Fruit fly (Drosophila melanogaster) whole organism, embryonic: ENCODE data around the gene CG11679.

Experiments used
- Atf3 ChIP-seq: fragments of 200-800 bp; sonication (Bioruptor generic); optimal IDR thresholded peaks from 3 replicates; lab custom pipeline; 2016; ENCODE audit warnings: missing biosample characterization, missing genetic modification characterization
- CG12071 ChIP-seq: fragments of 200-800 bp; sonication (Bioruptor generic); optimal IDR thresholded peaks from 3 replicates; lab custom pipeline; 2018; ENCODE audit warnings: missing biosample characterization, mild to moderate bottlenecking, missing genetic modification characterization
- CG12236 ChIP-seq: fragments of 200-800 bp; sonication (Bioruptor generic); optimal IDR thresholded peaks from 2 replicates; lab custom pipeline; 2016; ENCODE audit warnings: missing biosample characterization, missing genetic modification characterization
- CG12659 ChIP-seq: fragments of 200-800 bp; sonication (Bioruptor generic); optimal IDR thresholded peaks from 3 replicates; lab custom pipeline; 2017; ENCODE audit warnings: mild to moderate bottlenecking, missing biosample characterization, missing genetic modification reagents, missing genetic modification characterization
- CG12769 ChIP-seq: fragments of 200-800 bp; sonication (Bioruptor generic); optimal IDR thresholded peaks from 2 replicates; lab custom pipeline; 2019; ENCODE audit warnings: missing biosample characterization, mild to moderate bottlenecking, missing genetic modification characterization, moderate library complexity
- CG14441 ChIP-seq: fragments of 200-800 bp; sonication (Bioruptor generic); IDR thresholded peaks from 2 replicates; pipeline ENCODE4 v1.3.6; 2022; ENCODE audit warnings: missing biosample characterization, missing genetic modification characterization
- CG14667 ChIP-seq: fragments of 200-800 bp; sonication (Bioruptor generic); IDR thresholded peaks from 2 replicates; pipeline ENCODE4 v1.3.6; 2022; ENCODE audit warnings: missing biosample characterization, missing genetic modification characterization
- CG16863 ChIP-seq: fragments of 200-800 bp; sonication (Bioruptor generic); optimal IDR thresholded peaks from 3 replicates; lab custom pipeline; 2016; ENCODE audit warnings: missing biosample characterization, missing genetic modification characterization
- CG17802 ChIP-seq: fragments of 200-800 bp; sonication (Bioruptor generic); optimal IDR thresholded peaks from 2 replicates; lab custom pipeline; 2018; ENCODE audit warnings: missing biosample characterization, mild to moderate bottlenecking, missing genetic modification characterization, moderate library complexity
- CG32532 ChIP-seq: fragments of 200-800 bp; sonication (Bioruptor generic); IDR thresholded peaks from 2 replicates; pipeline ENCODE4 v1.3.6; 2022; ENCODE audit warnings: missing biosample characterization, missing genetic modification characterization
- CG3407 ChIP-seq: fragments of 200-800 bp; sonication (Bioruptor generic); optimal IDR thresholded peaks from 2 replicates; lab custom pipeline; 2018; ENCODE audit warnings: missing biosample characterization, mild to moderate bottlenecking, missing genetic modification characterization
- CG4282 ChIP-seq: fragments of 200-800 bp; sonication (Bioruptor generic); optimal IDR thresholded peaks from 2 replicates; lab custom pipeline; 2016; ENCODE audit warnings: missing biosample characterization, missing genetic modification characterization
- CG4360 ChIP-seq: fragments of 200-800 bp; sonication (Bioruptor generic); IDR thresholded peaks from 2 replicates; pipeline ENCODE4 v1.3.6; 2022; ENCODE audit warnings: missing biosample characterization, missing genetic modification characterization
- CG5953 ChIP-seq: fragments of 200-800 bp; sonication (Bioruptor generic); IDR thresholded peaks from 2 replicates; pipeline ENCODE4 v1.3.6; 2022; ENCODE audit warnings: missing biosample characterization, missing genetic modification characterization
- CG6654 ChIP-seq: fragments of 200-800 bp; sonication (Bioruptor generic); optimal IDR thresholded peaks from 2 replicates; lab custom pipeline; 2017; ENCODE audit warnings: missing biosample characterization, mild to moderate bottlenecking, missing genetic modification characterization
- CG6854 ChIP-seq: fragments of 200-800 bp; sonication (Bioruptor generic); optimal IDR thresholded peaks from 3 replicates; lab custom pipeline; 2017; ENCODE audit warnings: missing biosample characterization, mild to moderate bottlenecking, missing genetic modification characterization
- CG8089 ChIP-seq: fragments of 200-800 bp; sonication (Bioruptor generic); optimal IDR thresholded peaks from 3 replicates; lab custom pipeline; 2016; ENCODE audit warnings: missing biosample characterization, missing genetic modification characterization
- CG8388 ChIP-seq: fragments of 200-800 bp; sonication (Bioruptor generic); optimal IDR thresholded peaks from 2 replicates; lab custom pipeline; 2019; ENCODE audit warnings: missing biosample characterization, mild to moderate bottlenecking, missing genetic modification characterization, moderate library complexity
- CG9727 ChIP-seq: fragments of 200-800 bp; sonication (Bioruptor generic); optimal IDR thresholded peaks from 3 replicates; lab custom pipeline; 2017; ENCODE audit warnings: missing biosample characterization, mild to moderate bottlenecking, missing genetic modification characterization
- Camta ChIP-seq: fragments of 200-800 bp; sonication (Bioruptor generic); optimal IDR thresholded peaks from 2 replicates; lab custom pipeline; 2016; ENCODE audit warnings: missing biosample characterization, missing genetic modification characterization
- CoRest ChIP-seq: fragments of 200-800 bp; sonication (Bioruptor generic); optimal IDR thresholded peaks from 3 replicates; lab custom pipeline; 2018; ENCODE audit warnings: missing biosample characterization, mild to moderate bottlenecking, missing genetic modification characterization, moderate library complexity
- E2f1 ChIP-seq: fragments of 200-800 bp; sonication (Bioruptor generic); IDR thresholded peaks from 2 replicates; pipeline ENCODE4 v1.3.6; 2022; ENCODE audit warnings: missing biosample characterization, missing genetic modification characterization
- E2f2 ChIP-seq: fragments of 200-800 bp; sonication (Bioruptor generic); IDR thresholded peaks from 2 replicates; pipeline ENCODE4 v1.3.6; 2022; ENCODE audit warnings: missing biosample characterization, missing genetic modification characterization
- ERR ChIP-seq: fragments of 200-800 bp; sonication (Bioruptor generic); optimal IDR thresholded peaks from 2 replicates; lab custom pipeline; 2016; ENCODE audit warnings: missing biosample characterization, missing genetic modification characterization
- Fer1 ChIP-seq: fragments of 200-800 bp; sonication (Bioruptor generic); optimal IDR thresholded peaks from 2 replicates; lab custom pipeline; 2017; ENCODE audit warnings: missing biosample characterization, mild to moderate bottlenecking, missing genetic modification characterization
- Fer3 ChIP-seq: fragments of 200-800 bp; sonication (Bioruptor generic); optimal IDR thresholded peaks from 2 replicates; lab custom pipeline; 2018; ENCODE audit warnings: missing biosample characterization, mild to moderate bottlenecking, missing genetic modification characterization, moderate library complexity
- HLHmδ ChIP-seq: fragments of 200-800 bp; sonication (Bioruptor generic); optimal IDR thresholded peaks from 2 replicates; lab custom pipeline; 2018; ENCODE audit warnings: missing biosample characterization, mild to moderate bottlenecking, missing genetic modification characterization, moderate library complexity
- Hand ChIP-seq: fragments of 200-800 bp; sonication (Bioruptor generic); optimal IDR thresholded peaks from 2 replicates; lab custom pipeline; 2017; ENCODE audit warnings: mild to moderate bottlenecking, missing biosample characterization, missing genetic modification reagents, missing genetic modification characterization
- HmgD ChIP-seq: fragments of 200-800 bp; sonication (Bioruptor generic); optimal IDR thresholded peaks from 3 replicates; lab custom pipeline; 2016; ENCODE audit warnings: missing biosample characterization, missing genetic modification characterization
- Hmr ChIP-seq: fragments of 200-800 bp; sonication (Bioruptor generic); optimal IDR thresholded peaks from 3 replicates; lab custom pipeline; 2017; ENCODE audit warnings: mild to moderate bottlenecking, missing biosample characterization, missing genetic modification reagents, missing genetic modification characterization
- Hr39 ChIP-seq: fragments of >200 bp; optimal IDR thresholded peaks from 2 replicates; lab custom pipeline; 2017
- Lhr ChIP-seq: fragments of 200-800 bp; sonication (Bioruptor generic); optimal IDR thresholded peaks from 3 replicates; lab custom pipeline; 2017; ENCODE audit warnings: mild to moderate bottlenecking, missing biosample characterization, missing genetic modification reagents, missing genetic modification characterization
- Med ChIP-seq: fragments of 200-800 bp; sonication (Bioruptor generic); peaks from one replicate; lab custom pipeline; 2016; ENCODE audit warnings: missing biosample characterization, missing genetic modification characterization, mild to moderate bottlenecking, inconsistent platforms, moderate library complexity
- ap ChIP-seq: fragments of 200-800 bp; sonication (Bioruptor generic); IDR thresholded peaks from 2 replicates; pipeline ENCODE4 v1.3.6; 2022; ENCODE audit warnings: missing biosample characterization, missing genetic modification characterization
- ara ChIP-seq: fragments of 200-800 bp; sonication (Bioruptor generic); IDR thresholded peaks from 2 replicates; pipeline ENCODE4 v1.3.6; 2022; ENCODE audit warnings: missing biosample characterization, missing genetic modification characterization
- en ChIP-seq: fragments of 200-800 bp; sonication (Bioruptor generic); optimal IDR thresholded peaks from 2 replicates; lab custom pipeline; 2016; ENCODE audit warnings: missing biosample characterization, missing genetic modification characterization
- eve ChIP-seq, 2 experiments: fragments of >200 bp; optimal IDR thresholded peaks; 2 replicates each; lab custom pipeline; 2017; ENCODE audit warnings: missing biosample characterization in 2 of 2, missing genetic modification characterization in 2 of 2
- fd3F ChIP-seq: fragments of 200-800 bp; sonication (Bioruptor generic); optimal IDR thresholded peaks from 2 replicates; lab custom pipeline; 2018; ENCODE audit warnings: missing biosample characterization, mild to moderate bottlenecking, missing genetic modification characterization, moderate library complexity
- gfzf ChIP-seq: fragments of 200-800 bp; sonication (Bioruptor generic); optimal IDR thresholded peaks from 2 replicates; lab custom pipeline; 2016; ENCODE audit warnings: missing biosample characterization, mild to moderate bottlenecking, missing genetic modification characterization, moderate library complexity
- gro ChIP-seq: fragments of 200-800 bp; sonication (Bioruptor generic); optimal IDR thresholded peaks from 2 replicates; lab custom pipeline; 2016; ENCODE audit warnings: missing biosample characterization, missing genetic modification characterization
- jigr1 ChIP-seq: fragments of 200-800 bp; sonication (Bioruptor generic); IDR thresholded peaks from 3 replicates; pipeline ENCODE4 v1.3.6; 2022; ENCODE audit warnings: missing biosample characterization, missing genetic modification characterization
- lmd ChIP-seq: fragments of 200-800 bp; sonication (Bioruptor generic); IDR thresholded peaks from 2 replicates; pipeline ENCODE4 v1.3.6; 2022; ENCODE audit warnings: missing biosample characterization, missing genetic modification characterization
- pros ChIP-seq: fragments of 200-800 bp; sonication (Bioruptor generic); optimal IDR thresholded peaks from 3 replicates; lab custom pipeline; 2019; ENCODE audit warnings: missing biosample characterization, mild to moderate bottlenecking, missing genetic modification characterization, moderate library complexity
- scrt ChIP-seq: fragments of 200-800 bp; sonication (Bioruptor generic); optimal IDR thresholded peaks from 2 replicates; lab custom pipeline; 2018; ENCODE audit warnings: missing biosample characterization, mild to moderate bottlenecking, missing genetic modification characterization, moderate library complexity
- sens ChIP-seq: fragments of 200-800 bp; sonication (Bioruptor generic); peaks from one replicate; lab custom pipeline; 2016; ENCODE audit warnings: missing biosample characterization, missing genetic modification characterization
- sens-2 ChIP-seq: fragments of 200-800 bp; sonication (Bioruptor generic); IDR thresholded peaks from 2 replicates; pipeline ENCODE4 v1.3.6; 2022; ENCODE audit warnings: missing biosample characterization, missing genetic modification characterization
- shn ChIP-seq: fragments of 200-800 bp; sonication (Bioruptor generic); optimal IDR thresholded peaks from 3 replicates; lab custom pipeline; 2016; ENCODE audit warnings: missing biosample characterization, missing genetic modification characterization
- sob ChIP-seq: fragments of 200-800 bp; sonication (Bioruptor generic); IDR thresholded peaks from 2 replicates; pipeline ENCODE4 v1.3.6; 2022; ENCODE audit warnings: missing biosample characterization, missing genetic modification characterization
- sug ChIP-seq: fragments of 200-800 bp; optimal IDR thresholded peaks from 2 replicates; lab custom pipeline; 2019; ENCODE audit warnings: missing biosample characterization, mild to moderate bottlenecking, missing genetic modification characterization, moderate library complexity
- tup ChIP-seq: fragments of 200-800 bp; sonication (Bioruptor generic); optimal IDR thresholded peaks from 2 replicates; lab custom pipeline; 2016; ENCODE audit warnings: missing biosample characterization, mild to moderate bottlenecking, missing genetic modification characterization, moderate library complexity
- vfl ChIP-seq: fragments of 200-800 bp; sonication (Bioruptor generic); optimal IDR thresholded peaks from 2 replicates; lab custom pipeline; 2016; ENCODE audit warnings: missing biosample characterization, missing genetic modification characterization
- zfh2 ChIP-seq: fragments of 200-800 bp; sonication (Bioruptor generic); optimal IDR thresholded peaks from 2 replicates; lab custom pipeline; 2016; ENCODE audit warnings: missing biosample characterization, missing genetic modification characterization

CG11679 gene

dm6 chrX:15733995-15734394, 4.8 kb downstream of the CG11679 start, which contains the start of the genes CG12379 and MagR (continued):
- TF ChIP-seq Fer3 (tag; lab: Kevin White, UChicago): peak; percentile 66
- peak; percentile 78 for TF ChIP-seq CoRest
- no peak for TF ChIP-seq ap (GFP tag; lab: Robert Waterston, UW)
- no peak for TF ChIP-seq ERR
- peak; percentile 64 for TF ChIP-seq zfh2
- peak; percentile 31 for TF ChIP-seq vfl (GFP tag; lab: Kevin White, UChicago)
- peak; percentile 24 for TF ChIP-seq gfzf (GFP tag; lab: Kevin White, UChicago)
- TF ChIP-seq CG14441: no peak
- TF ChIP-seq CG3407 (GFP tag; lab: Kevin White, UChicago): no peak
- no peak for TF ChIP-seq pros
- peak; percentile 33 for TF ChIP-seq CG8388 (GFP tag; lab: Kevin White, UChicago)
- TF ChIP-seq Hmr (GFP tag; lab: Kevin White, UChicago): no peak
- TF ChIP-seq lmd (GFP tag; lab: Robert Waterston, UW): peak; percentile 62
- TF ChIP-seq Camta (GFP tag; lab: Kevin White, UChicago): peak; percentile 55
- no peak for TF ChIP-seq tup (GFP tag; lab: Kevin White, UChicago)
- no peak for TF ChIP-seq Hr39
- no peak for TF ChIP-seq CG4360 (GFP tag; lab: Robert Waterston, UW)
- no peak for TF ChIP-seq sens-2 (GFP tag; lab: Robert Waterston, UW)
- TF ChIP-seq Atf3: no peak
- peak; percentile 32; the same call in 1 of the 2 replicates for TF ChIP-seq E2f1 (GFP tag; lab: Robert Waterston, UW)
- TF ChIP-seq CG12769 (tag; lab: Kevin White, UChicago): no peak
- TF ChIP-seq HLHmδ (GFP tag; lab: Kevin White, UChicago): no peak
- TF ChIP-seq CG9727 (GFP tag; lab: Kevin White, UChicago): peak; percentile 64
- TF ChIP-seq CG32532: peak; percentile 46; the same call in 1 of the 2 replicates
- TF ChIP-seq CG6654 (GFP tag; lab: Kevin White, UChicago): no peak
- no peak for TF ChIP-seq scrt (GFP tag; lab: Kevin White, UChicago)
- peak; percentile 83 for TF ChIP-seq sug (tag; lab: Kevin White, UChicago)
- TF ChIP-seq E2f2: peak; percentile 34; the same call in 1 of the 2 replicates
- no peak for TF ChIP-seq CG12071 (GFP tag; lab: Kevin White, UChicago)
- TF ChIP-seq Hand: no peak
- peak; percentile 93 for TF ChIP-seq sens (GFP tag; lab: Kevin White, UChicago)
- no peak for TF ChIP-seq CG17802
- peak; percentile 58 for TF ChIP-seq sob (GFP tag; lab: Robert Waterston, UW)
- no peak for TF ChIP-seq jigr1 (GFP tag; lab: Robert Waterston, UW)
- no peak for TF ChIP-seq CG6854 (GFP tag; lab: Kevin White, UChicago)
- TF ChIP-seq CG16863: peak; percentile 45
- TF ChIP-seq CG8089: no peak
- peak; percentile 2 for TF ChIP-seq CG12236 (GFP tag; lab: Kevin White, UChicago)
- peak; percentile 9 for TF ChIP-seq HmgD (GFP tag; lab: Kevin White, UChicago)
- no peak for TF ChIP-seq CG5953
- peak; percentile 67 for TF ChIP-seq Fer1 (GFP tag; lab: Kevin White, UChicago)
- TF ChIP-seq gro (GFP tag; lab: Kevin White, UChicago): peak; percentile 68
- TF ChIP-seq ara: 0 out of 2 replicates have a peak, but pooled peaks have one; percentile 38
- peak; percentile 7 for TF ChIP-seq shn (GFP tag; lab: Kevin White, UChicago)
- no peak for TF ChIP-seq fd3F
- peak; percentile 91 for TF ChIP-seq Med (GFP tag; lab: Kevin White, UChicago)
- TF ChIP-seq CG4282 (GFP tag; lab: Kevin White, UChicago): no peak
- TF ChIP-seq CG14667 (GFP tag; lab: Robert Waterston, UW): no peak
- no peak for TF ChIP-seq Lhr
- TF ChIP-seq en (GFP tag; lab: Kevin White, UChicago): no peak
- TF ChIP-seq CG12659: peak; percentile 71
- no peak for TF ChIP-seq eve (GFP tag; optimal IDR thresholded peaks at IDR 0.05; lab: Kevin White, UChicago)
